Worm (Caenorhabditis elegans) whole organism, young adult: ENCODE measurements around the gene cdc-25.4.

Experiments used
- F22D6.2 ChIP-seq: sonication (generic microtip); optimal IDR thresholded peaks from 2 replicates; lab custom pipeline; 2016; ENCODE audit warnings: mild to moderate bottlenecking, missing genetic modification characterization, missing compliant biosample characterization
- F23B12.7 ChIP-seq: sonication (generic microtip); optimal IDR thresholded peaks from 2 replicates; lab custom pipeline; 2017; ENCODE audit warnings: missing genetic modification characterization, mild to moderate bottlenecking, missing compliant biosample characterization, antibody characterized with exemption, moderate library complexity; ENCODE audit not compliant: insufficient read depth
- Y95B8A.8 ChIP-seq: fragments of 200-800 bp; sonication (Bioruptor generic); IDR thresholded peaks from 2 replicates; pipeline ENCODE4 v1.3.6; 2022; ENCODE audit warnings: missing genetic modification reagents, missing genetic modification characterization, missing compliant biosample characterization
- let-607 ChIP-seq, 2 experiments: fragments of 200-800 bp in 1 of 2; sonication (Bioruptor generic) in 1 of 2; sonication (generic microtip) in 1 of 2; optimal IDR thresholded peaks; 2 replicates each; lab custom pipeline; 2016 to 2018; ENCODE audit warnings: mild to moderate bottlenecking in 2 of 2, missing compliant biosample characterization in 2 of 2, missing genetic modification characterization in 2 of 2, moderate library complexity in 2 of 2, missing genotype in 1 of 2
- madf-8 ChIP-seq: fragments of 200-800 bp; sonication (Bioruptor generic); conservative IDR thresholded peaks from 2 replicates; pipeline ENCODE4 v1.3.6; 2022; ENCODE audit warnings: missing genetic modification reagents, missing genetic modification characterization, missing compliant biosample characterization
- sea-2 ChIP-seq: fragments of 200-800 bp; sonication (Bioruptor generic); IDR thresholded peaks from 2 replicates; pipeline ENCODE4 v1.3.6; 2022; ENCODE audit warnings: missing genetic modification characterization, missing compliant biosample characterization

ce11 chrII:10203765-10204164, 14.5 kb upstream of the cdc-25.4 start:
- TF ChIP-seq madf-8 (no peak), sea-2 (no peak), F22D6.2 (tag; lab: Kevin White, UChicago) (no peak), F23B12.7 (tag; lab: Kevin White, UChicago) (no peak), let-607 (tag; optimal IDR thresholded peaks at IDR 0.05; lab: Kevin White, UChicago) (no peak), Y95B8A.8 (no peak)
